Fruit fly (Drosophila melanogaster): Measurements from ENCODE around the gene sinah.

Gene sinah

DNA sequence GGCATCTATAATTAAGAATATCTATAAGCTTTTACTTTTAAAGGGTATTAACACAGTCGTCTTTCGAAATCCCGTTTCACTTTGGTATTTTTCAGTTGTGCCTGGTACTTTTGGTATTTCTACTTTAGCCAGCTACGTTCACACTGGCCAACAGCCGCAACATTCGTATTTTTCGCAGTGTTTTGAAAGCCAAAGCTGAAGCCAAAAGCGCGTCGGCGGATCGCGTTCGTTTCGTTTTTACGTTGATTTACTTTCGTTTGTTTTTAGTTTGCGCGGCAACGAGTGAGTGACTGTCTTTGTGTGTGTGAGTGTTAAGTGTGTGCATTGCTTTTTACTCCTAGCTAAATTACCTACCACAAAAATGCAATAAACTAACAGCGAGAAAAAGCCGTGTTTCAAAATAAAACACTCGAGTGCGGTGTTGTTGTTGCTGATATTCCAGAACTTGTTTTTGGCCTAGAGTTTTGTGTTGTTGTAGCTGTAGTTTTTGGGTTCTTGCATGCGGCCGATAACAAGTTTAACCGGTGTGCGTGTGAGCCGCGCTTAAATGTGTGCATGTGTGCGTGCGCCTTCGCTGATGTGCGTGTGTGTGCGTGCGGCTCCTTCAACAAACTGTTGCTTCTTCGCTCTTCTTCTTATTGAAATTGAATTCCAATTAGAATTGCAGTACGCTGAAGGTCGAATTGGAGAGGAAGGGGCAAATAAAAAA, 6.4 kb downstream of the sinah start, which contains the start of gene Lmpt (continued):
- peak; percentile 27 for TF ChIP-seq CG15601 (tag; optimal IDR thresholded peaks at IDR 0.05)
- no peak for TF ChIP-seq CG10274 (GFP tag; optimal IDR thresholded peaks at IDR 0.05)
- 0 out of 2 replicates have a peak, but pooled peaks have one; percentile 9 for TF ChIP-seq CG6689 (GFP tag; IDR thresholded peaks at IDR 0.05)
- no peak for TF ChIP-seq cato (GFP tag; optimal IDR thresholded peaks at IDR 0.05; ENCODE audit: borderline replicate concordance)
- TF ChIP-seq sens-2 (GFP tag; IDR thresholded peaks at IDR 0.05), result no peak
- no peak for TF ChIP-seq E2f1 (GFP tag; IDR thresholded peaks at IDR 0.05)
- TF ChIP-seq CG11723 (GFP tag; optimal IDR thresholded peaks at IDR 0.05), result no peak
- no peak for TF ChIP-seq Dip3 (GFP tag; optimal IDR thresholded peaks at IDR 0.05)
- TF ChIP-seq CG9797 (GFP tag; optimal IDR thresholded peaks at IDR 0.05), result peak; percentile 84
- no peak for TF ChIP-seq odd (GFP tag; optimal IDR thresholded peaks at IDR 0.05)
- TF ChIP-seq CG7928 (GFP tag; optimal IDR thresholded peaks at IDR 0.05), result no peak
- TF ChIP-seq Ets97D (GFP tag; optimal IDR thresholded peaks at IDR 0.05), result peak; percentile 38
- TF ChIP-seq CG4707 (GFP tag; optimal IDR thresholded peaks at IDR 0.05), result no peak
- no peak for TF ChIP-seq ATbp (GFP tag; optimal IDR thresholded peaks at IDR 0.05)
- no peak for TF ChIP-seq bigmax (GFP tag; optimal IDR thresholded peaks at IDR 0.05)
- peak; percentile 31; the same call in 1 of the 2 replicates for TF ChIP-seq Bgb (GFP tag; IDR thresholded peaks at IDR 0.05; ENCODE audit: partially characterized antibody)
- no peak for TF ChIP-seq Stat92E (GFP tag; optimal IDR thresholded peaks at IDR 0.05)
- TF ChIP-seq BtbVII (GFP tag; optimal IDR thresholded peaks at IDR 0.05), result no peak
- no peak for TF ChIP-seq cas (GFP tag; IDR thresholded peaks at IDR 0.05)
- TF ChIP-seq CG7372 (GFP tag; IDR thresholded peaks at IDR 0.05), result no peak
- no peak for TF ChIP-seq Dfd (GFP tag; optimal IDR thresholded peaks at IDR 0.05)
- TF ChIP-seq stwl (tag; optimal IDR thresholded peaks at IDR 0.05), result peak; percentile 57
- peak; percentile 48 for TF ChIP-seq CG15514 (GFP tag; optimal IDR thresholded peaks at IDR 0.05)
- no peak for TF ChIP-seq CG10979 (tag; optimal IDR thresholded peaks at IDR 0.05)
- no peak for TF ChIP-seq CG16863 (GFP tag; optimal IDR thresholded peaks at IDR 0.05)
- TF ChIP-seq CG3407 (GFP tag; optimal IDR thresholded peaks at IDR 0.05), result no peak
- TF ChIP-seq lola (GFP tag; optimal IDR thresholded peaks at IDR 0.05), result no peak
- TF ChIP-seq peb (GFP tag; IDR thresholded peaks at IDR 0.05), result no peak
- TF ChIP-seq shn (GFP tag; optimal IDR thresholded peaks at IDR 0.05), result no peak
- TF ChIP-seq Poxn (GFP tag; IDR thresholded peaks at IDR 0.05), result no peak
- TF ChIP-seq Adf1 (GFP tag; IDR thresholded peaks at IDR 0.05), result no peak
- TF ChIP-seq Ets65A (GFP tag), result no peak
- TF ChIP-seq zen (tag; optimal IDR thresholded peaks at IDR 0.05), result peak; percentile 5
- peak; percentile 4 for TF ChIP-seq nmo (GFP tag; optimal IDR thresholded peaks at IDR 0.05)
- TF ChIP-seq CG17612 (GFP tag; IDR thresholded peaks at IDR 0.05), result no peak
- TF ChIP-seq ftz-f1 (GFP tag; optimal IDR thresholded peaks at IDR 0.05), result peak; percentile 17
- TF ChIP-seq ac (GFP tag; optimal IDR thresholded peaks at IDR 0.05), result no peak
- TF ChIP-seq Ravus (GFP tag; IDR thresholded peaks at IDR 0.05), result no peak
- no peak for TF ChIP-seq CG4730 (GFP tag; IDR thresholded peaks at IDR 0.05)
- peak; percentile 38 for TF ChIP-seq Sin3A (optimal IDR thresholded peaks at IDR 0.05)
- no peak for TF ChIP-seq C15 (GFP tag; IDR thresholded peaks at IDR 0.05)
- no peak for TF ChIP-seq ERR (GFP tag; optimal IDR thresholded peaks at IDR 0.05)
- TF ChIP-seq Dref (GFP tag; IDR thresholded peaks at IDR 0.05), result no peak
- no peak for TF ChIP-seq tio (GFP tag; optimal IDR thresholded peaks at IDR 0.05)
- TF ChIP-seq kay (GFP tag; optimal IDR thresholded peaks at IDR 0.05), result no peak
- TF ChIP-seq CG11560 (tag; IDR thresholded peaks at IDR 0.05), result no peak
- no peak for TF ChIP-seq Atf6 (GFP tag; IDR thresholded peaks at IDR 0.05)
- TF ChIP-seq dmrt99B (tag; optimal IDR thresholded peaks at IDR 0.05), result no peak
- TF ChIP-seq MBD-R2 (GFP tag; IDR thresholded peaks at IDR 0.05), result peak; percentile 50
- TF ChIP-seq vvl (GFP tag; IDR thresholded peaks at IDR 0.05), result peak; percentile 28; the same call in 1 of the 2 replicates
- TF ChIP-seq CG18599 (GFP tag; optimal IDR thresholded peaks at IDR 0.05), result no peak
